Worm (Caenorhabditis elegans): Measurements from ENCODE around the gene fbxb-95.
"Not testable (repeated sequence)": the region's sequence is repeated elsewhere in the genome, so short reads cannot be mapped to it uniquely, and the experiment has no call there.

fbxb-95 gene

DNA sequence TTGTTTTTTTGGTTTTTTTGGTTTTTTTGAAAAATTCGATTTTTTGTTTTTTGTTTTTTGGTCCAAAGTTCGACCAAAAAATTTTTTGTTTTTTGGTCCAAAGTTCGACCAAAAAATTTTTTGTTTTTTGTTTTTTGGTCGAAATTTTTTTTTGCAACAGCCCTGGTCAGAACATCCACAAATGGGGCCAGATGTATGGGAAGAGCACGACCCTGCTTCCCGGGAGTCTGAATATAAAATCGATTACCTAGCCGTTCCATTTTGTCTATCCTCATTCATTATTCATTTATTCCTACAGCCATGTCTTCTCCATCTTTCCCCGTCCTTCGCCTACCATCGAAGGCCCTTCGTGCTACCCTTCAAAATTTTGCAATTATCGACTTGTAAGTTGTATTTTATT lies at the start of gene fbxb-95:
TSS of gene fbxb-95 (plus strand) at position 301 of the 400 bp plus-strand sequence.
- TF ChIP-seq ceh-40 (GFP tag; IDR thresholded peaks at IDR 0.05); Y79H2A.3 (GFP tag; conservative IDR thresholded peaks at IDR 0.05); pbrm-1 (GFP tag; IDR thresholded peaks at IDR 0.05): not testable (repeated sequence)

DNA sequence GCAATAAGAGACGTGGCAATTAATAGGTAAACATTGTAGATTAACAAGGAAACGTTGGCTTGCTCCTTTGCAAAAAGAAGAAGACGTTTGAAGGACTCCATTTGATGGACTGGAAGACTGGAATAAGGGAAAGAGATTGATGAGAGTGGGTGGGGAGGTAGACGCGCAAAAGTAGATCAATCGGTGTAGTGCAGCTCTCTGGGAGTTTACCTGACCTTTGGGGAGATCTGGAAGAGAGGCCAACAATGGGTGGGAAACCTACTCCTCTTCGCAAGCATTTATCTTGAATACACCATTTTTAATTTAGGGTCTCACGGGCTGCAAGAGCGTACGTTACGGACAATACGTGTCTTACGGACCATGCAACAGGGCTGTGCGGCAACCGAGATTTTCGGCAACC lies 47.8 kb upstream of the fbxb-95 start, which contains the start of gene C08F1.12:
TSS of gene C08F1.12 (minus strand) at position 101 of the 400 bp plus-strand sequence.
- TF ChIP-seq Y79H2A.3 (GFP tag; conservative IDR thresholded peaks at IDR 0.05), result no peak
- TF ChIP-seq B0336.3 (GFP tag; IDR thresholded peaks at IDR 0.05), result no peak
- TF ChIP-seq ceh-27 (GFP tag; optimal IDR thresholded peaks at IDR 0.05), result no peak
- TF ChIP-seq ceh-100 (GFP tag; IDR thresholded peaks at IDR 0.05), result no peak
- no peak for TF ChIP-seq hlh-12 (tag; optimal IDR thresholded peaks at IDR 0.05)
- no peak for TF ChIP-seq B0019.2 (GFP tag; conservative IDR thresholded peaks at IDR 0.05)
- no peak for TF ChIP-seq hlh-26 (GFP tag; conservative IDR thresholded peaks at IDR 0.05)
- TF ChIP-seq T26A5.8 (tag; optimal IDR thresholded peaks at IDR 0.05), result no peak
- no peak for TF ChIP-seq Y53F4B.3 (GFP tag; IDR thresholded peaks at IDR 0.05)
- no peak for TF ChIP-seq F33H1.4 (GFP tag; IDR thresholded peaks at IDR 0.05)
- TF ChIP-seq Y95B8A.8 (GFP tag; IDR thresholded peaks at IDR 0.05), result no peak
- no peak for TF ChIP-seq dpff-1 (tag; optimal IDR thresholded peaks at IDR 0.05)
- TF ChIP-seq F55B11.4 (tag; optimal IDR thresholded peaks at IDR 0.05; ENCODE audit: borderline replicate concordance, insufficient read depth), result no peak
- no peak for TF ChIP-seq nhr-120 (GFP tag; IDR thresholded peaks at IDR 0.05)
- TF ChIP-seq mes-4 (tag; optimal IDR thresholded peaks at IDR 0.05), result no peak
- TF ChIP-seq snpc-1.3 (tag; optimal IDR thresholded peaks at IDR 0.05; ENCODE audit: insufficient read depth), result no peak

- TF ChIP-seq fkh-3 (tag; optimal IDR thresholded peaks at IDR 0.05) (no peak), snpc-4 (GFP tag; optimal IDR thresholded peaks at IDR 0.05) (no peak), snpc-4 (tag; optimal IDR thresholded peaks at IDR 0.05) (no peak), mxl-1 (tag; optimal IDR thresholded peaks at IDR 0.05) (no peak), madf-8 (GFP tag; conservative IDR thresholded peaks at IDR 0.05) (no peak), egrh-3 (GFP tag; IDR thresholded peaks at IDR 0.05) (no peak), ceh-100 (GFP tag; IDR thresholded peaks at IDR 0.05) (no peak), F49E8.2 (tag; optimal IDR thresholded peaks at IDR 0.05; ENCODE audit: insufficient read depth) (no peak), ceh-79 (tag; optimal IDR thresholded peaks at IDR 0.05) (no peak), B0035.1 (tag; optimal IDR thresholded peaks at IDR 0.05) (no peak), athp-1 (tag; optimal IDR thresholded peaks at IDR 0.05) (no peak), sdz-38 (tag; optimal IDR thresholded peaks at IDR 0.05) (no peak), zfh-2 (GFP tag; conservative IDR thresholded peaks at IDR 0.05) (no peak), mcd-1 (GFP tag; IDR thresholded peaks at IDR 0.05) (no peak), lin-35 (GFP tag; optimal IDR thresholded peaks at IDR 0.05) (no peak), bed-1 (GFP tag; IDR thresholded peaks at IDR 0.05) (no peak), lin-26 (GFP tag; IDR thresholded peaks at IDR 0.05) (no peak)
Measured at ce11 chrII:1808217-1808616, 46.0 kb upstream of the fbxb-95 start, which contains the start of gene C08F1.8. Gene C08F1.8 (minus strand): TSS chrII:1808317.

DNA sequence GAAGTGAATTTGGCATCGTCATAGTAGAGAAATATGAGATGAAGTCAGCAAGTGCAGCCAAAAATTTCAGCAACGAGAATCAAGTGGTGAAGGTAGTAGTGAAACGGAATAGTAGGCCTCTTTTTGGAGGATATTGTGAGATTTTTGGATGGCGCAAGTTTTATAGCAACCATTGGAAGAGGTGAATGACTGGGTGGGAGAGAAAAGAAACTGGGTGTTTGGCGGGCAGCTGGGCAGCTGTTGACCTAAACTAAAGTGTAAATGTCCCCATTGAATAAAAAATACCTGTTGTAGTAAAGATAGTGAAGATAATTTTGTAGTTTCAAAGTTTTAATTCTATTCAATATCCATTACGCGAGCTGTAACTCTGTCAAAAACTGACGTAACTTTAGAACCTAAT lies 38.1 kb upstream of the fbxb-95 start:
- TF ChIP-seq B0261.1 (tag; optimal IDR thresholded peaks at IDR 0.05) (no peak), ceh-100 (GFP tag; IDR thresholded peaks at IDR 0.05) (no peak), nhr-80 (tag; optimal IDR thresholded peaks at IDR 0.05) (no peak)
